Fruit fly (Drosophila melanogaster) whole organism, adult: ENCODE data around the gene ND-49L.
A peak's percentile ranks its signal among the peaks of the same experiment; 100 is the strongest.

Source experiments
- CG12768 ChIP-seq: fragments of 200-800 bp; sonication (Bioruptor generic); optimal IDR thresholded peaks from 2 replicates; lab custom pipeline; 2017; ENCODE audit warnings: missing biosample characterization, missing genetic modification characterization, mild to moderate bottlenecking, moderate library complexity, missing genetic modification reagents
- CG1620 ChIP-seq: fragments of 200-800 bp; sonication (Bioruptor generic); optimal IDR thresholded peaks from 2 replicates; lab custom pipeline; 2016; ENCODE audit warnings: missing biosample characterization, missing genetic modification characterization
- CG33017 ChIP-seq: fragments of 200-800 bp; sonication (Bioruptor generic); optimal IDR thresholded peaks from 2 replicates; lab custom pipeline; 2018; ENCODE audit warnings: missing biosample characterization, mild to moderate bottlenecking, missing genetic modification characterization, moderate library complexity
- CG5204 ChIP-seq: fragments of 200-800 bp; sonication (Bioruptor generic); optimal IDR thresholded peaks from 2 replicates; lab custom pipeline; 2016; ENCODE audit warnings: missing biosample characterization, missing genetic modification characterization
- CG7045 ChIP-seq: fragments of 200-800 bp; sonication (Bioruptor generic); optimal IDR thresholded peaks from 2 replicates; lab custom pipeline; 2017; ENCODE audit warnings: missing biosample characterization, mild to moderate bottlenecking, missing genetic modification characterization
- Mnt ChIP-seq: fragments of 200-800 bp; sonication (Bioruptor generic); optimal IDR thresholded peaks from 2 replicates; lab custom pipeline; 2016; ENCODE audit warnings: missing biosample characterization, mild to moderate bottlenecking, missing genetic modification characterization
- cic ChIP-seq: fragments of 200-800 bp; sonication (Bioruptor generic); optimal IDR thresholded peaks from 2 replicates; lab custom pipeline; 2017; ENCODE audit warnings: missing biosample characterization, mild to moderate bottlenecking, missing genetic modification characterization, moderate library complexity
- ovo ChIP-seq: fragments of 200-800 bp; sonication (Bioruptor generic); optimal IDR thresholded peaks from 2 replicates; lab custom pipeline; 2016; ENCODE audit warnings: missing biosample characterization, missing genetic modification characterization
- tj ChIP-seq: fragments of 200-800 bp; sonication (Bioruptor generic); optimal IDR thresholded peaks from 3 replicates; lab custom pipeline; 2017; ENCODE audit warnings: missing biosample characterization, mild to moderate bottlenecking, missing genetic modification characterization, moderate library complexity

DNA sequence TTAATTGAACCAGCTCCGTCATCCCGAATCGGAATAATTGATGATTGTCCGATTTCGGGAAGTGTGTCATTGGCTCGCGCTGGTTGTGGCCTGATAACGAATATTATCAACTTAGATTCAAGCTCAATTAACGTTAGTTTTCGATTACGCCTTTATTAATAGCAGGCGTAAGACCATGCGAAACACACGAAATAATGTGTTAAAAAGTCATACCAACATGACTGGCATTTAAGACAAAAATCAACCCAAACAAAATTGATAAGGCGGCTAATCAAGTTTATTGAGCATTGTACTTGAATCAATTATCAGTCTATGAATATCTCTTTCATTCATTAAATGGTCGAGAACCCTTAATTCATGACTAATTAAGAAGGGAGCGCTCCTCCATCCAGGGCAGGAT, 48.9 kb upstream of the ND-49L start:
- TF ChIP-seq CG1620 (no peak), Mnt (GFP tag; lab: Kevin White, UChicago) (no peak), CG5204 (GFP tag; lab: Kevin White, UChicago) (no peak), CG12768 (GFP tag; lab: Kevin White, UChicago) (no peak), cic (GFP tag; lab: Kevin White, UChicago) (peak; percentile 5), CG7045 (GFP tag; lab: Kevin White, UChicago) (no peak), CG33017 (tag; lab: Kevin White, UChicago) (no peak), ovo (GFP tag; lab: Kevin White, UChicago) (no peak), tj (no peak)
